Worm (Caenorhabditis elegans) whole organism, late embryonic: Measurements from ENCODE around the gene Y113G7B.28.

ENCODE experiments used
- ceh-45 ChIP-seq: fragments of 200-800 bp; sonication (Bioruptor generic); IDR thresholded peaks from 2 replicates; pipeline ENCODE4 v1.3.6; 2022; ENCODE audit warnings: missing genetic modification reagents, missing genetic modification characterization, missing compliant biosample characterization
- ceh-6 ChIP-seq: fragments of 200-800 bp; sonication (Bioruptor generic); optimal IDR thresholded peaks from 2 replicates; lab custom pipeline; 2018; ENCODE audit warnings: mild to moderate bottlenecking, missing genetic modification characterization, missing compliant biosample characterization
- dve-1 ChIP-seq: sonication (generic microtip); optimal IDR thresholded peaks from 2 replicates; lab custom pipeline; 2017; ENCODE audit warnings: antibody characterized with exemption, mild to moderate bottlenecking, missing genetic modification characterization, missing compliant biosample characterization
- fkh-10 ChIP-seq: fragments of 150-350 bp; optimal IDR thresholded peaks from 2 replicates; lab custom pipeline; 2014; ENCODE audit warnings: missing biosample characterization, missing genetic modification reagents, missing genetic modification characterization
- pag-3 ChIP-seq: sonication (generic microtip); optimal IDR thresholded peaks from 2 replicates; lab custom pipeline; 2016; ENCODE audit warnings: missing compliant biosample characterization, missing genetic modification characterization, borderline replicate concordance
- sdc-2 ChIP-seq: sonication (generic microtip); optimal IDR thresholded peaks from 2 replicates; lab custom pipeline; 2016; ENCODE audit warnings: missing genotype, missing genetic modification characterization, missing compliant biosample characterization

- TF ChIP-seq sdc-2 (tag; lab: Kevin White, UChicago) (no peak), pag-3 (no peak), fkh-10 (GFP tag; lab: Kevin White, UChicago) (no peak), dve-1 (tag; lab: Kevin White, UChicago) (no peak), ceh-6 (no peak), ceh-45 (GFP tag; lab: Robert Waterston, UW) (no peak)
Measured at ce11 chrV:20192102-20192880, 3.5 kb upstream of the Y113G7B.28 start, which contains the start of the genes fbxa-115 and Y113G7B.27.
